Fruit fly (Drosophila melanogaster): ENCODE results near the gene CG42404.

- TF ChIP-seq EcR (GFP tag; optimal IDR thresholded peaks at IDR 0.05) (peak; percentile 29), CG15710 (tag; optimal IDR thresholded peaks at IDR 0.05) (peak; percentile 65), CG8301 (tag; optimal IDR thresholded peaks at IDR 0.05) (no peak), CG13204 (GFP tag; optimal IDR thresholded peaks at IDR 0.05) (no peak), CG10348 (GFP tag; IDR thresholded peaks at IDR 0.05) (0 out of 2 replicates have a peak, but pooled peaks have one; percentile 43), CG4496 (GFP tag; IDR thresholded peaks at IDR 0.05) (peak; percentile 78; the same call in 2 of the 3 replicates), CG17806 (tag; optimal IDR thresholded peaks at IDR 0.05) (no peak), D1 (tag; optimal IDR thresholded peaks at IDR 0.05) (no peak)
Observed at dm6 chr3R:15242186-15243045, 7.5 kb upstream of the CG42404 start, which contains the start of the genes tefu and Hsc70-4.
